Worm (Caenorhabditis elegans) whole organism, L3 larva: ENCODE measurements around the gene tmem-24.

ENCODE experiments used
- ZK546.5 ChIP-seq: sonication (generic microtip); optimal IDR thresholded peaks from 2 replicates; lab custom pipeline; 2017; ENCODE audit warnings: missing biosample characterization, missing genetic modification characterization
- ama-1 ChIP-seq: fragments of 150-350 bp; optimal IDR thresholded peaks from 2 replicates; lab custom pipeline; 2018
- ceh-28 ChIP-seq: fragments of 150-350 bp; optimal IDR thresholded peaks from 2 replicates; lab custom pipeline; 2014; ENCODE audit warnings: missing biosample characterization, missing genetic modification reagents, missing genetic modification characterization
- ceh-82 ChIP-seq: fragments of 150-350 bp; optimal IDR thresholded peaks from 2 replicates; lab custom pipeline; 2014; ENCODE audit warnings: missing biosample characterization, missing genetic modification characterization
- eor-1 ChIP-seq, 2 experiments: fragments of 150-350 bp; optimal IDR thresholded peaks; 2 replicates each; lab custom pipeline; 2014 to 2018; ENCODE audit warnings: missing biosample characterization in 2 of 2, missing genetic modification characterization in 2 of 2
- fkh-2 ChIP-seq: fragments of 150-350 bp; optimal IDR thresholded peaks from 2 replicates; lab custom pipeline; 2014; ENCODE audit warnings: missing biosample characterization, missing genetic modification reagents, missing genetic modification characterization
- fos-1 ChIP-seq: fragments of 150-350 bp; optimal IDR thresholded peaks from 2 replicates; lab custom pipeline; 2014; ENCODE audit warnings: missing biosample characterization, missing genetic modification characterization
- jun-1 ChIP-seq: fragments of 150-350 bp; optimal IDR thresholded peaks from 2 replicates; lab custom pipeline; 2014; ENCODE audit warnings: missing biosample characterization, missing genetic modification reagents, missing genetic modification characterization
- nhr-12 ChIP-seq: fragments of 150-350 bp; optimal IDR thresholded peaks from 2 replicates; lab custom pipeline; 2014; ENCODE audit warnings: missing biosample characterization, missing genetic modification characterization
- nhr-237 ChIP-seq: fragments of 150-350 bp; optimal IDR thresholded peaks from 2 replicates; lab custom pipeline; 2014; ENCODE audit warnings: missing biosample characterization, missing genetic modification characterization
- nhr-28 ChIP-seq: fragments of 150-350 bp; optimal IDR thresholded peaks from 2 replicates; lab custom pipeline; 2014; ENCODE audit warnings: missing biosample characterization, missing genetic modification characterization
- nhr-67 ChIP-seq: fragments of 150-350 bp; optimal IDR thresholded peaks from 2 replicates; lab custom pipeline; 2014; ENCODE audit warnings: missing biosample characterization, missing genetic modification characterization
- unc-62 ChIP-seq: fragments of 150-350 bp; sonication (generic microtip); optimal IDR thresholded peaks from 4 replicates; lab custom pipeline; 2014; ENCODE audit warnings: missing biosample characterization, missing genetic modification reagents, missing genetic modification characterization

DNA sequence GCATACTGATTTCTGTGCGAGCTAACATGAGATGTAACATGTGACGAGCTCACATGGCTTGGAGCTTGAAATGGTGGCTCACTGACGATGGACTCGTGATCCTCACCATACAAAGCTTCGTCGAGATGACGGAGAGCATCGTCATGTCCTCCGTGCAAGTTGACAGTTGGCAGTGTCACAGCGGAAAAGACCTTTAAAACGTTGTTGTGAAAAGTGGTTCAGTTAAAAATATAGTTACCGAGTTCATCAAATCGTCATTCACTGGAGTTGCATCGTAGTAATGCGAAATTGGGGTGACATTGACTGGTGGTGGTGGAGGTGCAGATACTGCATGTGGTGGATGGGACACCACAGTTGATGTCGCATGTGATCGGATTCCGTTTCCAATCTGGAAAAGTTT is 34.3 kb downstream of the tmem-24 start:
- no peak for TF ChIP-seq jun-1
- no peak for TF ChIP-seq nhr-28
- TF ChIP-seq nhr-67 (tag; lab: Kevin White, UChicago) = no peak
- no peak for TF ChIP-seq nhr-237 (tag; lab: Kevin White, UChicago)
- TF ChIP-seq unc-62 (GFP tag; lab: Kevin White, UChicago) = no peak
- no peak for TF ChIP-seq nhr-12 (tag; lab: Kevin White, UChicago)
- no peak for TF ChIP-seq ZK546.5
- no peak for TF ChIP-seq ceh-28
- no peak for TF ChIP-seq ama-1 (lab: Kevin White, UChicago)
- TF ChIP-seq fos-1 (tag; lab: Kevin White, UChicago) = no peak
- no peak for TF ChIP-seq ceh-82 (tag; lab: Kevin White, UChicago)
- TF ChIP-seq fkh-2 (tag; lab: Kevin White, UChicago) = no peak
- TF ChIP-seq eor-1 (tag; optimal IDR thresholded peaks at IDR 0.05; lab: Kevin White, UChicago) = no peak
